Fruit fly (Drosophila melanogaster) whole organism, adult: ENCODE data around the gene Tyler.

ENCODE experiments used
- CG11617 ChIP-seq: fragments of 200-800 bp; sonication (Bioruptor generic); optimal IDR thresholded peaks from 2 replicates; lab custom pipeline; 2017; ENCODE audit warnings: mild to moderate bottlenecking, missing biosample characterization, missing genetic modification reagents, missing genetic modification characterization
- CG12768 ChIP-seq: fragments of 200-800 bp; sonication (Bioruptor generic); optimal IDR thresholded peaks from 2 replicates; lab custom pipeline; 2017; ENCODE audit warnings: missing biosample characterization, missing genetic modification characterization, mild to moderate bottlenecking, moderate library complexity, missing genetic modification reagents
- CG14711 ChIP-seq: fragments of 200-800 bp; sonication (Bioruptor generic); optimal IDR thresholded peaks from 2 replicates; lab custom pipeline; 2018; ENCODE audit warnings: missing biosample characterization, mild to moderate bottlenecking, missing genetic modification characterization, moderate library complexity
- CG1620 ChIP-seq: fragments of 200-800 bp; sonication (Bioruptor generic); optimal IDR thresholded peaks from 2 replicates; lab custom pipeline; 2016; ENCODE audit warnings: missing biosample characterization, missing genetic modification characterization
- CG33017 ChIP-seq: fragments of 200-800 bp; sonication (Bioruptor generic); optimal IDR thresholded peaks from 2 replicates; lab custom pipeline; 2018; ENCODE audit warnings: missing biosample characterization, mild to moderate bottlenecking, missing genetic modification characterization, moderate library complexity
- CG5204 ChIP-seq: fragments of 200-800 bp; sonication (Bioruptor generic); optimal IDR thresholded peaks from 2 replicates; lab custom pipeline; 2016; ENCODE audit warnings: missing biosample characterization, missing genetic modification characterization
- CG7045 ChIP-seq: fragments of 200-800 bp; sonication (Bioruptor generic); optimal IDR thresholded peaks from 2 replicates; lab custom pipeline; 2017; ENCODE audit warnings: missing biosample characterization, mild to moderate bottlenecking, missing genetic modification characterization
- CG7101 ChIP-seq: fragments of 200-800 bp; sonication (Bioruptor generic); optimal IDR thresholded peaks from 2 replicates; lab custom pipeline; 2018; ENCODE audit warnings: missing biosample characterization, mild to moderate bottlenecking, missing genetic modification characterization, moderate library complexity
- Clk ChIP-seq: fragments of 200-800 bp; sonication (Bioruptor generic); optimal IDR thresholded peaks from 2 replicates; lab custom pipeline; 2017; ENCODE audit warnings: missing biosample characterization, missing genetic modification characterization
- Crg-1 ChIP-seq: fragments of 200-800 bp; sonication (Bioruptor generic); optimal IDR thresholded peaks from 2 replicates; lab custom pipeline; 2016; ENCODE audit warnings: missing biosample characterization, missing genetic modification characterization
- Hr96 ChIP-seq: fragments of 200-800 bp; sonication (Bioruptor generic); optimal IDR thresholded peaks from 2 replicates; lab custom pipeline; 2016; ENCODE audit warnings: missing biosample characterization, missing genetic modification characterization
- Mnt ChIP-seq: fragments of 200-800 bp; sonication (Bioruptor generic); optimal IDR thresholded peaks from 2 replicates; lab custom pipeline; 2016; ENCODE audit warnings: missing biosample characterization, mild to moderate bottlenecking, missing genetic modification characterization
- bab1 ChIP-seq: fragments of 200-800 bp; sonication (Bioruptor generic); optimal IDR thresholded peaks from 3 replicates; lab custom pipeline; 2019; ENCODE audit warnings: missing biosample characterization, mild to moderate bottlenecking, missing genetic modification characterization, moderate library complexity
- cic ChIP-seq: fragments of 200-800 bp; sonication (Bioruptor generic); optimal IDR thresholded peaks from 2 replicates; lab custom pipeline; 2017; ENCODE audit warnings: missing biosample characterization, mild to moderate bottlenecking, missing genetic modification characterization, moderate library complexity
- cnc ChIP-seq, 2 experiments: fragments of >200 bp; optimal IDR thresholded peaks; 2 replicates each; lab custom pipeline; 2017
- kay ChIP-seq: fragments of 200-800 bp; sonication (Bioruptor generic); peaks from one replicate; lab custom pipeline; 2016; ENCODE audit warnings: missing biosample characterization, missing genetic modification characterization, borderline replicate concordance
- ovo ChIP-seq: fragments of 200-800 bp; sonication (Bioruptor generic); optimal IDR thresholded peaks from 2 replicates; lab custom pipeline; 2016; ENCODE audit warnings: missing biosample characterization, missing genetic modification characterization
- pad ChIP-seq: fragments of 200-800 bp; sonication (Bioruptor generic); optimal IDR thresholded peaks from 3 replicates; lab custom pipeline; 2017; ENCODE audit warnings: missing biosample characterization, missing genetic modification characterization, mild to moderate bottlenecking, moderate library complexity, missing genetic modification reagents
- tj ChIP-seq: fragments of 200-800 bp; sonication (Bioruptor generic); optimal IDR thresholded peaks from 3 replicates; lab custom pipeline; 2017; ENCODE audit warnings: missing biosample characterization, mild to moderate bottlenecking, missing genetic modification characterization, moderate library complexity

Tyler gene

DNA sequence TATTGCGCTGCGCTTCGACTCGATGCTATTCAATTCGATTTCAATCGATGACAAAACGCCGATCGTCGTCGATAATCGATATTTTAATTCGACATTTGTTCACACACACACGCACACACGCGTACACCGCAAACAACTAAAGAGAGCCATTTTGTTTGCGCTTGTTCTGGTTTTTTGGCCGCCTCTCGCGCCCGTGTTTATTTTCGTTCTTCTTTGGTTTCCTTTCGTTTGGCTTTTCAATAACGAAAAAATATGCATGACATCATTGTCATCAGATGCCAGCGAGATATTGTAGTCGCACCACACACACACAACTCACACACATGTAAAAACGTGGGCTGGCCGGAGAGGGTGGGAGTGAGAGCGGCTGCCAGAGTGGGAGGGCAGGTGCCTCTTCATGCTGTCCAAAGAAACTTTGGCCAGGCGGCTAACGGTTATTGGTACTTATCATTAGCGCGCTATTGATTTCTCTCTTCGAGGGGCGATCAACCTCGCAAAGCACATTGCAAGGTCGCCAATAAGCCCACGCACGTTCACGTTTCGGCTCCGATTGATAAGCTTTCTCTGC, 3.2 kb upstream of the Tyler start:
- TF ChIP-seq cnc (optimal IDR thresholded peaks at IDR 0.05; lab: Kevin White, UChicago) = no peak
- peak; percentile 61 for TF ChIP-seq Mnt (GFP tag; lab: Kevin White, UChicago)
- peak; percentile 41 for TF ChIP-seq pad (GFP tag; lab: Kevin White, UChicago)
- no peak for TF ChIP-seq Hr96 (GFP tag; lab: Kevin White, UChicago)

DNA sequence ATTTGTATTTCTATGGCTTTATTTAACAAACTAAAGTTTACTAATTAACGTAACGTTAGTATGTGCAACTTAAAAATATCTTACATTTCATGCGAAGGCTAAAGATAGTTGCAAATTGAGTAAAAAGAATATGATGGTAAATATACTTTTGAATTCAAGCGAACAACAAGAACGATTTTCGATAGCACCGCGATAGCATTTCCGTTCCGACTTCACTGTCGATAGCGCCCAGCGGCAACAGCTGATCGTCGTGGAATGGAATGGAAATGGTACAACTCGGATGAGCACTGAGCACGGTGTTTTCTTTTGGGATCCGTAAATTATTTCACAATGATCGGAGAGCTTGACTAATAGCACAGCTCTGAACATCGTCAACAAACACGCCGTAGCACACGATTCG, 2.1 kb downstream of the Tyler start:
- TF ChIP-seq pad (GFP tag; lab: Kevin White, UChicago) (peak; percentile 39), CG5204 (GFP tag; lab: Kevin White, UChicago) (no peak), CG12768 (GFP tag; lab: Kevin White, UChicago) (no peak), CG11617 (peak; percentile 71), bab1 (GFP tag; lab: Kevin White, UChicago) (peak; percentile 82), Hr96 (GFP tag; lab: Kevin White, UChicago) (no peak), Mnt (GFP tag; lab: Kevin White, UChicago) (peak; percentile 68), Crg-1 (GFP tag; lab: Kevin White, UChicago) (peak; percentile 46), cic (no peak), tj (GFP tag; lab: Kevin White, UChicago) (peak; percentile 32), CG7101 (tag; lab: Kevin White, UChicago) (peak; percentile 81), CG1620 (GFP tag; lab: Kevin White, UChicago) (no peak), CG7045 (GFP tag; lab: Kevin White, UChicago) (no peak), CG33017 (no peak), Clk (GFP tag; lab: Kevin White, UChicago) (no peak), kay (GFP tag; lab: Kevin White, UChicago) (no peak), ovo (GFP tag; lab: Kevin White, UChicago) (no peak), CG14711 (peak; percentile 38)

DNA sequence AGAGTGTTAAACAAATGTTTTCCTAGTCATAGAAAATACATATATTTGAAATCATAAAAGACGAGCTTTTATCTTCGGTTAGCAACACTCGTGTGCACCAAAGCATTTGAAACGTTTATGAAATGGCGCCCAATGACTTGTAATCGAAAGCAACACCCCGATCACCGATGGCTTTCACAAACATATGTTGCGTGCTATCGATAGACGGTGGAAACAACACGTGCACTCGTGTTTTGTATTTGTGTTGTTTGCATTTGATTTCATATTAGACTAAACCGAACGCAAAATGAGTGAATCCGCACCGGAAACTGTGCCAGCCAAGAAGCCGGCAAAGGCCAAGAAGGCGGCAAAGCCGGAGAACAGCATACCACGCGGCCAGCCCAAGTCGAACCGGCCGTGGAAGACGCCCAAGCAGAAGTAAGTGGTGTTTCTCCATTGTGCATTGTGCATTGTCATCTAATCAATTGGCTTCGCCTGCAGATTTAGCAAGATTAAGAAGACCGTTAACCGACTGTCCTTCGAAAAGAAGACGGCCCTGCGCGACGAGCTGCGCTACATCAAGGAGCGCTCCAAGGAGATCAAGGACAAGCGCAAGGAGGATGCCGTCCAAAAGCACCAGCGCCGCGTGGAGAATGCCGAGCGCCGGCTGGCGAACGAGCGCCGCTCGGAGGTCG, 4.8 kb downstream of the Tyler start, which contains the start of gene CG14210:
TSS of gene CG14210 (plus strand) at position 207 of the 674 bp plus-strand sequence.
- TF ChIP-seq bab1 (GFP tag; lab: Kevin White, UChicago) (peak; percentile 65), Mnt (GFP tag; lab: Kevin White, UChicago) (peak; percentile 97), CG33017 (no peak), CG12768 (GFP tag; lab: Kevin White, UChicago) (no peak), cnc (optimal IDR thresholded peaks at IDR 0.05; lab: Kevin White, UChicago) (peak; percentile 73 to 89), CG11617 (peak; percentile 1)

dm6 chrX:19618183-19618740, 6.9 kb downstream of the Tyler start, which contains the start of the genes Pstk and Tim9b:
Gene Pstk (minus strand): TSS chrX:19618537.
Gene Tim9b (minus strand): TSS chrX:19618537.
- no peak for TF ChIP-seq CG7101 (tag; lab: Kevin White, UChicago)
- TF ChIP-seq bab1 (GFP tag; lab: Kevin White, UChicago) = peak; percentile 15
- TF ChIP-seq pad (GFP tag; lab: Kevin White, UChicago) = no peak
- TF ChIP-seq CG5204 (GFP tag; lab: Kevin White, UChicago) = no peak

dm6 chrX:19621145-19621544, 9.8 kb downstream of the Tyler start, which contains the start of gene CG14221:
Gene CG14221 (minus strand): TSS chrX:19621245.
- no peak for TF ChIP-seq CG12768 (GFP tag; lab: Kevin White, UChicago)
- no peak for TF ChIP-seq Crg-1 (GFP tag; lab: Kevin White, UChicago)
- TF ChIP-seq pad (GFP tag; lab: Kevin White, UChicago) = no peak
- TF ChIP-seq ovo (GFP tag; lab: Kevin White, UChicago) = no peak
- no peak for TF ChIP-seq CG11617
- no peak for TF ChIP-seq Clk (GFP tag; lab: Kevin White, UChicago)
- TF ChIP-seq Hr96 (GFP tag; lab: Kevin White, UChicago) = no peak
- no peak for TF ChIP-seq CG1620 (GFP tag; lab: Kevin White, UChicago)
- TF ChIP-seq CG7101 (tag; lab: Kevin White, UChicago) = no peak
- TF ChIP-seq CG7045 (GFP tag; lab: Kevin White, UChicago) = no peak
- TF ChIP-seq Mnt (GFP tag; lab: Kevin White, UChicago) = no peak
- TF ChIP-seq cic = no peak
- no peak for TF ChIP-seq tj (GFP tag; lab: Kevin White, UChicago)

dm6 chrX:19622924-19623323, 11.6 kb downstream of the Tyler start, which contains the start of the genes Naa20A and MKP-4:
Gene Naa20A (minus strand): TSS chrX:19623074.
Gene MKP-4 (plus strand): TSS chrX:19623114.
- no peak for TF ChIP-seq bab1 (GFP tag; lab: Kevin White, UChicago)
- peak; percentile 39 for TF ChIP-seq Mnt (GFP tag; lab: Kevin White, UChicago)

dm6 chrX:19625405-19625804, 14.1 kb downstream of the Tyler start, which contains the start of gene CG14212:
Gene CG14212 (plus strand): TSS chrX:19625705.
- TF ChIP-seq bab1 (GFP tag; lab: Kevin White, UChicago) (no peak), CG7045 (GFP tag; lab: Kevin White, UChicago) (no peak), tj (GFP tag; lab: Kevin White, UChicago) (no peak)
